Fruit fly (Drosophila melanogaster) whole organism, embryonic: ENCODE data around the gene CG42828.

Source experiments
- CG15479 ChIP-seq: fragments of 200-800 bp; sonication (Bioruptor generic); optimal IDR thresholded peaks from 3 replicates; lab custom pipeline; 2019; ENCODE audit warnings: missing biosample characterization, mild to moderate bottlenecking, missing genetic modification characterization, moderate library complexity
- Dip3 ChIP-seq: fragments of 200-800 bp; sonication (Bioruptor generic); optimal IDR thresholded peaks from 3 replicates; lab custom pipeline; 2016; ENCODE audit warnings: missing biosample characterization, missing genetic modification characterization
- Hmr ChIP-seq: fragments of 200-800 bp; sonication (Bioruptor generic); optimal IDR thresholded peaks from 3 replicates; lab custom pipeline; 2017; ENCODE audit warnings: mild to moderate bottlenecking, missing biosample characterization, missing genetic modification reagents, missing genetic modification characterization
- Nf-YC ChIP-seq: fragments of 200-800 bp; optimal IDR thresholded peaks from 3 replicates; lab custom pipeline; 2019; ENCODE audit warnings: missing biosample characterization, mild to moderate bottlenecking, missing genetic modification characterization, moderate library complexity
- exex ChIP-seq: fragments of 200-800 bp; sonication (Bioruptor generic); optimal IDR thresholded peaks from 4 replicates; lab custom pipeline; 2018; ENCODE audit warnings: missing biosample characterization, mild to moderate bottlenecking, missing genetic modification characterization, moderate library complexity
- kay ChIP-seq: fragments of 200-800 bp; sonication (Bioruptor generic); optimal IDR thresholded peaks from 2 replicates; lab custom pipeline; 2016; ENCODE audit warnings: missing biosample characterization, missing genetic modification characterization

- TF ChIP-seq Hmr (GFP tag; lab: Kevin White, UChicago) (no peak), CG15479 (GFP tag; lab: Kevin White, UChicago) (no peak), kay (GFP tag; lab: Kevin White, UChicago) (no peak), Dip3 (no peak), exex (tag; lab: Kevin White, UChicago) (no peak), Nf-YC (tag; lab: Kevin White, UChicago) (no peak)
These were observed 45.8 kb upstream of the CG42828 start for dm6 chr3R:23327707-23328106.
